Fruit fly (Drosophila melanogaster) Kc167 (cell line): ENCODE measurements around the gene CG33771.

Experiments used
- Myc ChIP-seq: fragments of >200 bp; optimal IDR thresholded peaks from 2 replicates; lab custom pipeline; 2017; ENCODE audit warnings: missing external identifiers
- h ChIP-seq: fragments of >200 bp; optimal IDR thresholded peaks from 3 replicates; lab custom pipeline; 2018; ENCODE audit warnings: missing external identifiers
- insv ChIP-seq: fragments of >200 bp; optimal IDR thresholded peaks from 3 replicates; lab custom pipeline; 2018; ENCODE audit warnings: missing external identifiers
- psq ChIP-seq: fragments of >200 bp; optimal IDR thresholded peaks from 2 replicates; lab custom pipeline; 2017; ENCODE audit warnings: missing external identifiers
- ttk ChIP-seq: sonication (Bioruptor generic); optimal IDR thresholded peaks from 2 replicates; lab custom pipeline; 2017; ENCODE audit warnings: missing external identifiers

DNA sequence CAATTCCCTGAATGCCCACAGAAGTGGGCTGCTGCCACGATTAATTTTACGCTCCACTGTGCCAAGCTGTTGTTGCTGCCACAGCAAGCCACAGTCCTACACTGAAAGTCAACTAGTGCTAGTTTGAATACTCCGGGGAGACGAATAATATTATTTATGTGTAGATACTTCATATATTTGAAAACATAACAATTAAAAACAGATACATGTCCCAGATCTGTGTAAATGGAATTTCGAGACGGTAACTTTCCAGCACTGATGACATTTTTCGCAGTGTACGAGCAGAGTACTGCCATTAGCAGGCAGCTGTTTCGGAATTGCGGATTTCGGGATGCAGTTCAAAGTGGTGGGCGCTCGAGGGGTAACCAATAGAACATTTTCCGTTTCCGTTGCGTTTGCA is 15.9 kb downstream of the CG33771 start:
- TF ChIP-seq insv (lab: Kevin White, UChicago) (no peak), h (no peak), psq (no peak), Myc (lab: Kevin White, UChicago) (no peak), ttk (lab: Kevin White, UChicago) (no peak)
